Worm (Caenorhabditis elegans): ENCODE measurements around the gene stg-2.

- TF ChIP-seq ztf-29 (GFP tag; IDR thresholded peaks at IDR 0.05): no peak
- no peak for TF ChIP-seq klf-2 (GFP tag; conservative IDR thresholded peaks at IDR 0.05)
- no peak for TF ChIP-seq flt-1 (GFP tag; IDR thresholded peaks at IDR 0.05)
These were observed 30.7 kb downstream of the stg-2 start, which contains the start of gene K01A12.2 for ce11 chrX:8613053-8613452.

All from whole organism, midembryonic.